Fruit fly (Drosophila melanogaster) whole organism, embryonic: ENCODE results near the gene CG7991.
A peak's percentile ranks its signal among the peaks of the same experiment; 100 is the strongest.

ENCODE experiments used
- CG18619 ChIP-seq: fragments of 200-800 bp; sonication (Bioruptor generic); optimal IDR thresholded peaks from 3 replicates; lab custom pipeline; 2017; ENCODE audit warnings: missing biosample characterization, mild to moderate bottlenecking, missing genetic modification characterization
- CG32532 ChIP-seq: fragments of 200-800 bp; sonication (Bioruptor generic); IDR thresholded peaks from 2 replicates; pipeline ENCODE4 v1.3.6; 2022; ENCODE audit warnings: missing biosample characterization, missing genetic modification characterization
- Meics ChIP-seq: fragments of 200-800 bp; sonication (Bioruptor generic); optimal IDR thresholded peaks from 2 replicates; lab custom pipeline; 2017; ENCODE audit warnings: missing biosample characterization, mild to moderate bottlenecking, missing genetic modification characterization
- Stat92E ChIP-seq, 3 experiments: fragments of >200 bp in 2 of 3; fragments of 200-800 bp in 1 of 3; sonication (Bioruptor generic) in 1 of 3; optimal IDR thresholded peaks; 2 replicates each; lab custom pipeline; 2017 to 2019; ENCODE audit warnings: missing biosample characterization in 3 of 3, missing genetic modification characterization in 3 of 3, mild to moderate bottlenecking in 1 of 3, moderate library complexity in 1 of 3
- cato ChIP-seq: fragments of 200-800 bp; sonication (Bioruptor generic); optimal IDR thresholded peaks from 2 replicates; lab custom pipeline; 2016; ENCODE audit warnings: missing biosample characterization, missing genetic modification characterization, borderline replicate concordance
- esg ChIP-seq: fragments of 200-800 bp; sonication (Bioruptor generic); conservative IDR thresholded peaks from 2 replicates; pipeline ENCODE4 v1.3.6; 2022; ENCODE audit warnings: missing biosample characterization, missing genetic modification characterization
- org-1 ChIP-seq: fragments of 200-800 bp; sonication (Bioruptor generic); optimal IDR thresholded peaks from 2 replicates; lab custom pipeline; 2017; ENCODE audit warnings: missing biosample characterization, missing genetic modification characterization

dm6 chr3L:1740129-1740975, 65.8 kb downstream of the CG7991 start:
- no peak for TF ChIP-seq Stat92E (GFP tag; optimal IDR thresholded peaks at IDR 0.05; lab: Kevin White, UChicago)
- TF ChIP-seq org-1: peak; percentile 31
- peak; percentile 63 for TF ChIP-seq CG18619 (GFP tag; lab: Kevin White, UChicago)
- peak; percentile 27 for TF ChIP-seq cato (GFP tag; lab: Kevin White, UChicago)
- TF ChIP-seq esg (GFP tag; lab: Robert Waterston, UW): peak; percentile 75
- TF ChIP-seq Meics (GFP tag; lab: Kevin White, UChicago): peak; percentile 26
- TF ChIP-seq CG32532 (GFP tag; lab: Robert Waterston, UW): peak; percentile 81
